Worm (Caenorhabditis elegans) whole organism, young adult: ENCODE data around the gene ufd-1.

ENCODE experiments used
- F10E7.11 ChIP-seq: sonication (generic microtip); optimal IDR thresholded peaks from 2 replicates; lab custom pipeline; 2017; ENCODE audit warnings: mild to moderate bottlenecking, missing genetic modification characterization, moderate library complexity, missing compliant biosample characterization
- ccch-3 ChIP-seq: fragments of 200-800 bp; sonication (Bioruptor generic); optimal IDR thresholded peaks from 2 replicates; lab custom pipeline; 2018; ENCODE audit warnings: mild to moderate bottlenecking, missing genetic modification characterization, missing compliant biosample characterization
- nhr-80 ChIP-seq: sonication (generic microtip); optimal IDR thresholded peaks from 2 replicates; lab custom pipeline; 2016; ENCODE audit warnings: missing genetic modification characterization, missing compliant biosample characterization

DNA sequence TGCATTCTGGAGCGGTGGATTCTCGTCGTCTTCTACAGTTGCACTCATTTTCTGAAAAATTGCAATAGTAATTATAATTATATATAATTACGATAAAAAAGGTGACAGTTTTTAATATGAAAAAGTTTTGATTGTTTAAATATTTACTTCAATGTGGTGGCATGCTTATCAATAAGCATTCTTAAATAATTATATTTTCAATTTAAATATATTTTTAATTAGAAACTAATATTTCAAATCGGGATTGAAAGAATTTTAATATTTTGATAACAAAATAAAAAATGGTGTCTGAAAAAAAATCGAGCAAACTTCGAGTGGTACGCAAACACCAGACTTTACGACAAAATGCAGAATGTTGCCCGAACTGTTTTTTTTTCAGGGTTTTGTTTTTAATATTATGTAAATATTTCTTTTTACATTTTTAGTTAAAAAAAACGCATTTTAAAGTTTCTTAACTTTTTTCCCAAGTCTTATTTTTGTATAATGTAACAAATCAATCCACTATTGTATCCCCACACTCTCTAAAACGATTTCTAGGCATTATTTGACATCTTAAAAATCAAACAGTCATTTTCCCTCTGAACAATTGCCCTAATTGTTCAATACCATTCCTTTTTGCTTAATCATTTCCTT lies 48.4 kb downstream of the ufd-1 start, which contains the start of the genes C42C1.12 and C42C1.19:
- TF ChIP-seq F10E7.11 (tag; lab: Kevin White, UChicago) (no peak), ccch-3 (GFP tag; lab: Kevin White, UChicago) (no peak), nhr-80 (no peak)
